Fruit fly (Drosophila melanogaster): ENCODE results near the gene Doc3.

Gene Doc3

DNA sequence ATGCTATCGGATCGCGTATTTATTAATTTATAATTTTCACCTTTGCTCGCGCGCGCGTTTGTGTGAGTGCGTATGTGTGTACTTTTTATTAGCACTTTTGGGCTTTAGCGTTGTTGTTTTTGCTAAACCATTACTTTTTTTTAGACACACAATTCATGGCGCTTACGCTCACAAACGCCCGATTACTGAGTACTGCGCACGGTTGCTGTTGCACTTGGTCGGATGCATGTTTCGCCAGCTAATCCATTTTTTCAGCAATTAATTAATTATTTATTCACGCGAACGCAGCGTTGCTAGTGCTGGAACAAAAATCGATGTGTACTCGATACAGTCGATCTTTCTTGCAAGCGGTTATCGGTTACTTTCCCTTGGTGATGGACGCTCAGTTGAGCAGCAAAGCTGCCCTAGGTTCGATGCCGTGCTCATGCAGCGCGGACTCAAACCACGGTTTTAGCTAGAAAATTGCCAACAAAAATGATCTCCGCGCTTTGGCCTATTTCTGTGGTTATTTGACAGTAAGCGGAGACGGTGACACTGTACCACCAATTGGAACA is 7.2 kb upstream of the Doc3 start, which contains the start of the genes smg and CG5087 (continued):
- TF ChIP-seq Usf (GFP tag; optimal IDR thresholded peaks at IDR 0.05) (peak; percentile 9), Ets97D (GFP tag; optimal IDR thresholded peaks at IDR 0.05) (peak; percentile 94), nmo (GFP tag; optimal IDR thresholded peaks at IDR 0.05) (peak; percentile 71), lov (optimal IDR thresholded peaks at IDR 0.05) (no peak), lov (GFP tag; IDR thresholded peaks at IDR 0.05) (no peak), ftz-f1 (GFP tag; optimal IDR thresholded peaks at IDR 0.05) (peak; percentile 77), CG6813 (GFP tag; optimal IDR thresholded peaks at IDR 0.05) (no peak), Sry-β (GFP tag; optimal IDR thresholded peaks at IDR 0.05) (peak; percentile 79), bsh (GFP tag; optimal IDR thresholded peaks at IDR 0.05) (no peak), fd64A (GFP tag; optimal IDR thresholded peaks at IDR 0.05) (no peak), insv (GFP tag; optimal IDR thresholded peaks at IDR 0.05) (peak in 1 of 2 experiments; percentile 92), tgo (GFP tag; IDR thresholded peaks at IDR 0.05) (no peak), sens (GFP tag) (peak; percentile 85), MBD-R2 (GFP tag; IDR thresholded peaks at IDR 0.05) (peak; percentile 88), CG14441 (GFP tag; IDR thresholded peaks at IDR 0.05) (0 out of 2 replicates have a peak, but pooled peaks have one; percentile 25), CG1233 (GFP tag; optimal IDR thresholded peaks at IDR 0.05) (no peak), tin (GFP tag; optimal IDR thresholded peaks at IDR 0.05) (peak; percentile 42), otp (GFP tag; IDR thresholded peaks at IDR 0.05) (no peak), luna (GFP tag; optimal IDR thresholded peaks at IDR 0.05) (no peak), CG4730 (GFP tag; IDR thresholded peaks at IDR 0.05) (no peak), Stat92E (GFP tag; optimal IDR thresholded peaks at IDR 0.05) (peak in 1 of 3 experiments; percentile 52), CG9932 (GFP tag; IDR thresholded peaks at IDR 0.05) (peak; percentile 80), CG15011 (GFP tag; optimal IDR thresholded peaks at IDR 0.05) (no peak), nerfin-2 (GFP tag; IDR thresholded peaks at IDR 0.05; ENCODE audit: partially characterized antibody) (no peak), CG13123 (GFP tag; optimal IDR thresholded peaks at IDR 0.05) (peak; percentile 1), CG18599 (GFP tag; optimal IDR thresholded peaks at IDR 0.05) (no peak), psq (GFP tag; optimal IDR thresholded peaks at IDR 0.05) (peak; percentile 15), CG32532 (GFP tag; IDR thresholded peaks at IDR 0.05) (peak; percentile 45), CG9609 (GFP tag; optimal IDR thresholded peaks at IDR 0.05) (peak; percentile 13), ac (GFP tag; optimal IDR thresholded peaks at IDR 0.05) (no peak), Ssrp (tag; optimal IDR thresholded peaks at IDR 0.05) (no peak), CG6854 (GFP tag; optimal IDR thresholded peaks at IDR 0.05) (peak; percentile 40), so (GFP tag; IDR thresholded peaks at IDR 0.05) (no peak; the same call in 2 of the 3 replicates), ranshi (GFP tag; IDR thresholded peaks at IDR 0.05) (0 out of 2 replicates have a peak, but pooled peaks have one; percentile 27), CG14050 (GFP tag; IDR thresholded peaks at IDR 0.05) (no peak), MTF-1 (GFP tag; optimal IDR thresholded peaks at IDR 0.05; ENCODE audit: borderline replicate concordance) (no peak), PHDP (tag; optimal IDR thresholded peaks at IDR 0.05) (no peak), da (GFP tag; optimal IDR thresholded peaks at IDR 0.05) (peak; percentile 16), Atf-2 (GFP tag; optimal IDR thresholded peaks at IDR 0.05) (peak; percentile 18), CG9437 (GFP tag; optimal IDR thresholded peaks at IDR 0.05) (no peak), h (optimal IDR thresholded peaks at IDR 0.05) (no peak), dmrt11E (tag; optimal IDR thresholded peaks at IDR 0.05) (no peak), slp2 (GFP tag; optimal IDR thresholded peaks at IDR 0.05) (no peak), CG13775 (GFP tag; optimal IDR thresholded peaks at IDR 0.05) (no peak), CG6654 (GFP tag; optimal IDR thresholded peaks at IDR 0.05) (no peak), ssp (GFP tag; IDR thresholded peaks at IDR 0.05) (0 out of 2 replicates have a peak, but pooled peaks have one; percentile 14), Sox100B (GFP tag; optimal IDR thresholded peaks at IDR 0.05) (no peak), knrl (GFP tag; IDR thresholded peaks at IDR 0.05; ENCODE audit: partially characterized antibody) (peak; percentile 67), prd (optimal IDR thresholded peaks at IDR 0.05) (no peak), prd (GFP tag; IDR thresholded peaks at IDR 0.05) (peak; percentile 43; the same call in 2 of the 3 replicates), Tbp (GFP tag; optimal IDR thresholded peaks at IDR 0.05) (no peak)

Measured in whole organism, embryonic.